Worm (Caenorhabditis elegans) whole organism, L4/young adult: ENCODE measurements around the gene Y69A2AR.1.

Experiments
- W03F9.2 ChIP-seq: fragments of 150-350 bp; optimal IDR thresholded peaks from 2 replicates; lab custom pipeline; 2014; ENCODE audit warnings: missing biosample characterization, missing genetic modification characterization
- dao-5 ChIP-seq: sonication (generic microtip); optimal IDR thresholded peaks from 2 replicates; lab custom pipeline; 2016; ENCODE audit warnings: missing genotype, missing genetic modification characterization, moderate library complexity, missing compliant biosample characterization

DNA sequence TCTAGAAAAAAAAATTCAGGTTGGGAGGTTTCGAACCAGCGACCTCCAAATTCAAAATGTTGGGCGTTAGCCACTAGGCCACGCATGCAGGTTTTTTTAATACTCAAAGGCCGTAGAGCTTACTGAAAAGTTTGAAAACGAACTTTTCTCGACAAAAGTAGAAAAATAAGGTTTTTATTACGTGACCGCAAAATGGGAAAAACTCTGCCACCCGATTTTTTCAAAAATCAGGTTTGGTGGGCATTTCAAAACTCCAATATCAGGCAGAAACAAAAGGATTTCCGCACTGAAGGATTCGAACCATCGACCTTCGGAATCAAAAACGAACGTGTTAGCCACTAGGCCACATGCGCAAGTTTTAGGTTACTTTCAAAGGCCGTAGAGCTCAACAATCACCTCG is 8.1 kb upstream of the Y69A2AR.1 start:
- TF ChIP-seq W03F9.2 (tag; lab: Kevin White, UChicago): no peak
- no peak for TF ChIP-seq dao-5
